Worm (Caenorhabditis elegans): Measurements from ENCODE around the gene rpl-28.

- TF ChIP-seq lin-1 (GFP tag; IDR thresholded peaks at IDR 0.05) (no peak), unc-62 (GFP tag; optimal IDR thresholded peaks at IDR 0.05 in 1 of 2) (no peak), unc-62 (tag; optimal IDR thresholded peaks at IDR 0.05) (no peak), zag-1 (tag; optimal IDR thresholded peaks at IDR 0.05) (no peak), lin-39 (tag; optimal IDR thresholded peaks at IDR 0.05) (no peak), mes-2 (tag; optimal IDR thresholded peaks at IDR 0.05; ENCODE audit: poor library complexity, severe bottlenecking) (no peak), unc-130 (GFP tag; optimal IDR thresholded peaks at IDR 0.05) (no peak), lsy-2 (tag; optimal IDR thresholded peaks at IDR 0.05) (no peak), egl-27 (tag; optimal IDR thresholded peaks at IDR 0.05) (no peak), nhr-237 (tag; optimal IDR thresholded peaks at IDR 0.05) (no peak), nhr-25 (tag; optimal IDR thresholded peaks at IDR 0.05; ENCODE audit: borderline replicate concordance, insufficient read depth) (no peak), madf-5 (GFP tag; IDR thresholded peaks at IDR 0.05) (no peak), skn-1 (tag; optimal IDR thresholded peaks at IDR 0.05) (no peak), ceh-44 (GFP tag; IDR thresholded peaks at IDR 0.05) (no peak), nhr-77 (tag; optimal IDR thresholded peaks at IDR 0.05) (no peak)
These were observed 19.6 kb downstream of the rpl-28 start, which contains the start of gene R11D1.2 for ce11 chrV:12708305-12708704.
